Fruit fly (Drosophila melanogaster): ENCODE results near the gene CG13926.
A peak's percentile ranks its signal among the peaks of the same experiment; 100 is the strongest.

Gene CG13926

DNA sequence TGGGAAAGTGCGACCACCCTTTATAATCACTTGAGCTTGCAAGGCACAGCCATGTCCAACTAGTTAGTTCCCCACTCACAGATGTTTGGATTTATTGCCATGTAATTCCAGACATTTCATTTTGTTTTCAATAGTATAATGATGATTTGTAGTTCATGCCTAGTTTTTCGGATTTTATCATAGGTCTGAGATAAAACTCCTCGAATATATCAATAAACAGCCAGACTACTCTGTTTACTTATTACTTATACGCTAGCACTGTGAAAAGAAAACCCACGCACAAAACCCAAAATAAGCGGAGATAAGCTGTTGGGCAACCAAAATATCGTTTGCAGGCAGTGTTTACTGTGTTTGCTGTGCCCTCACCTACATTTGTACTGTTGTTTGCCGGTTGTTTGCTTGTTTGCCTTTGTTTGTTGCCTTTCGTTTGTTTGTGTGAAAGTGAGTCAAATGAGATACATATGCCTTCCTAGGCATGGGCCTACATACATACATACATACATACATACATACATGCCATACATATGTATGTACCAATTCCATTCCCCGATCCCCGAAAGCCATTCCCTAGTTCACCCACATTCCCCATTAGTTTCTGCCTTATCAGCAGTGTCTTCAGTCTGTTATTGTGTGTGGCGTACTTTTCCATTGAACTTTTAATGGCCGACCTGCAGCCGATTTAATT lies 38.6 kb downstream of the CG13926 start (continued):
- 0 out of 4 replicates have a peak, but pooled peaks have one; percentile 26 for TF ChIP-seq chinmo (GFP tag; IDR thresholded peaks at IDR 0.05; ENCODE audit: partially characterized antibody)
- TF ChIP-seq CG17328 (GFP tag; IDR thresholded peaks at IDR 0.05), result peak; percentile 70; the same call in 1 of the 2 replicates
- TF ChIP-seq lilli (GFP tag; optimal IDR thresholded peaks at IDR 0.05), result peak; percentile 23
- peak; percentile 49; the same call in 1 of the 2 replicates for TF ChIP-seq CG4730 (GFP tag; IDR thresholded peaks at IDR 0.05)
- TF ChIP-seq CG12769 (tag; optimal IDR thresholded peaks at IDR 0.05), result peak; percentile 50
- TF ChIP-seq CkIIα-i1 (GFP tag; IDR thresholded peaks at IDR 0.05), result no peak
- no peak for TF ChIP-seq CG8478 (optimal IDR thresholded peaks at IDR 0.05)
- TF ChIP-seq CG7928 (GFP tag; optimal IDR thresholded peaks at IDR 0.05), result no peak
- TF ChIP-seq gsb (GFP tag; IDR thresholded peaks at IDR 0.05), result no peak
- TF ChIP-seq CG2120 (GFP tag; optimal IDR thresholded peaks at IDR 0.05), result peak; percentile 54
- peak; percentile 72; the same call in 2 of the 3 replicates for TF ChIP-seq sr (GFP tag; IDR thresholded peaks at IDR 0.05)
- TF ChIP-seq CG15601 (tag; optimal IDR thresholded peaks at IDR 0.05), result peak; percentile 83
- no peak for TF ChIP-seq B-H1 (GFP tag; IDR thresholded peaks at IDR 0.05)
- TF ChIP-seq CG10366 (GFP tag; IDR thresholded peaks at IDR 0.05), result peak; percentile 19
- no peak for TF ChIP-seq Mrtf (GFP tag; IDR thresholded peaks at IDR 0.05)
- no peak; the same call in none of the 2 replicates for TF ChIP-seq CG5953 (GFP tag; IDR thresholded peaks at IDR 0.05)
- peak; percentile 64 for TF ChIP-seq PHDP (tag; optimal IDR thresholded peaks at IDR 0.05)
- TF ChIP-seq CG9727 (GFP tag; optimal IDR thresholded peaks at IDR 0.05), result peak; percentile 85
- peak; percentile 81 for TF ChIP-seq bab2 (GFP tag; optimal IDR thresholded peaks at IDR 0.05)
- no peak for TF ChIP-seq dan (GFP tag; IDR thresholded peaks at IDR 0.05)
- TF ChIP-seq pb (GFP tag; optimal IDR thresholded peaks at IDR 0.05), result peak; percentile 69
- no peak for TF ChIP-seq gt (GFP tag; IDR thresholded peaks at IDR 0.05)
- TF ChIP-seq zfh2 (GFP tag; optimal IDR thresholded peaks at IDR 0.05), result no peak
- peak; percentile 57; the same call in 1 of the 2 replicates for TF ChIP-seq Nf-YA (GFP tag; IDR thresholded peaks at IDR 0.05)
- TF ChIP-seq Sox100B (GFP tag; optimal IDR thresholded peaks at IDR 0.05), result peak; percentile 81
- peak; percentile 44 for TF ChIP-seq CG10267 (tag; optimal IDR thresholded peaks at IDR 0.05)
- peak; percentile 64 for TF ChIP-seq crc (GFP tag; optimal IDR thresholded peaks at IDR 0.05)
- TF ChIP-seq CG15269 (tag; optimal IDR thresholded peaks at IDR 0.05), result peak; percentile 55
- TF ChIP-seq CG1647 (GFP tag; optimal IDR thresholded peaks at IDR 0.05), result no peak
- TF ChIP-seq CG4282 (GFP tag; optimal IDR thresholded peaks at IDR 0.05), result peak; percentile 31
- peak; percentile 45 for TF ChIP-seq CG1024 (GFP tag; IDR thresholded peaks at IDR 0.05)
- peak; percentile 88 for TF ChIP-seq CG8290 (GFP tag; optimal IDR thresholded peaks at IDR 0.05)
- TF ChIP-seq CG8290 (tag; optimal IDR thresholded peaks at IDR 0.05), result peak; percentile 60 to 91
- TF ChIP-seq CG1602 (GFP tag; optimal IDR thresholded peaks at IDR 0.05), result peak; percentile 72
- TF ChIP-seq CG18599 (GFP tag; optimal IDR thresholded peaks at IDR 0.05), result peak; percentile 72
- TF ChIP-seq Dip3 (GFP tag; optimal IDR thresholded peaks at IDR 0.05), result peak; percentile 17
- peak; percentile 8 for TF ChIP-seq en (GFP tag; optimal IDR thresholded peaks at IDR 0.05)
- TF ChIP-seq ara (GFP tag; IDR thresholded peaks at IDR 0.05), result peak; percentile 84
- TF ChIP-seq Fer2 (tag; optimal IDR thresholded peaks at IDR 0.05), result no peak
- TF ChIP-seq cwo (GFP tag; optimal IDR thresholded peaks at IDR 0.05), result peak; percentile 25
- no peak for TF ChIP-seq schlank (tag; optimal IDR thresholded peaks at IDR 0.05)
- TF ChIP-seq Abd-B (GFP tag; optimal IDR thresholded peaks at IDR 0.05), result no peak
- peak; percentile 54 for TF ChIP-seq trh (GFP tag; optimal IDR thresholded peaks at IDR 0.05)
- TF ChIP-seq CG17385 (GFP tag; optimal IDR thresholded peaks at IDR 0.05), result peak; percentile 60
- TF ChIP-seq CG11504 (tag; optimal IDR thresholded peaks at IDR 0.05), result peak; percentile 74
- TF ChIP-seq Chrac-16 (GFP tag; optimal IDR thresholded peaks at IDR 0.05), result no peak
- TF ChIP-seq ac (GFP tag; optimal IDR thresholded peaks at IDR 0.05), result peak; percentile 91
- TF ChIP-seq grau (tag; optimal IDR thresholded peaks at IDR 0.05), result peak; percentile 95
- peak; percentile 5 for TF ChIP-seq dm (GFP tag; optimal IDR thresholded peaks at IDR 0.05)
- peak; percentile 60 for TF ChIP-seq unpg (GFP tag; optimal IDR thresholded peaks at IDR 0.05)
- TF ChIP-seq pnt (GFP tag; optimal IDR thresholded peaks at IDR 0.05), result peak; percentile 61
